Worm (Caenorhabditis elegans): Measurements from ENCODE around the gene pqn-31.

- TF ChIP-seq egl-27 (tag; optimal IDR thresholded peaks at IDR 0.05) (no peak), nhr-67 (tag; optimal IDR thresholded peaks at IDR 0.05) (no peak), mml-1 (tag; optimal IDR thresholded peaks at IDR 0.05) (no peak), elt-2 (tag; optimal IDR thresholded peaks at IDR 0.05) (no peak), snpc-4 (tag; optimal IDR thresholded peaks at IDR 0.05) (no peak), nhr-76 (tag; optimal IDR thresholded peaks at IDR 0.05) (no peak), unc-62 (GFP tag; optimal IDR thresholded peaks at IDR 0.05) (no peak), pha-4 (tag; optimal IDR thresholded peaks at IDR 0.05) (no peak), ceh-82 (tag; optimal IDR thresholded peaks at IDR 0.05) (no peak), skn-1 (tag; optimal IDR thresholded peaks at IDR 0.05) (no peak), nhr-11 (tag; optimal IDR thresholded peaks at IDR 0.05) (no peak), mdl-1 (tag; optimal IDR thresholded peaks at IDR 0.05) (no peak)
Observed at ce11 chrV:9062341-9062740, 47.0 kb upstream of the pqn-31 start, which contains the start of gene C25E10.12.

All from whole organism, L3 larva.